Fruit fly (Drosophila melanogaster) whole organism, pupa: ENCODE measurements around the gene CG33689.

Experiments used
- CG13204 ChIP-seq: fragments of 200-800 bp; sonication (Bioruptor generic); optimal IDR thresholded peaks from 2 replicates; lab custom pipeline; 2018; ENCODE audit warnings: missing biosample characterization, mild to moderate bottlenecking, missing genetic modification characterization, moderate library complexity
- CG15710 ChIP-seq: fragments of 200-800 bp; sonication (Bioruptor generic); optimal IDR thresholded peaks from 2 replicates; lab custom pipeline; 2018; ENCODE audit warnings: missing biosample characterization, mild to moderate bottlenecking, missing genetic modification characterization, moderate library complexity
- CG17806 ChIP-seq: fragments of 200-800 bp; sonication (Bioruptor generic); optimal IDR thresholded peaks from 2 replicates; lab custom pipeline; 2018; ENCODE audit warnings: missing biosample characterization, mild to moderate bottlenecking, missing genetic modification characterization, moderate library complexity
- CG9948 ChIP-seq: fragments of 200-800 bp; sonication (Bioruptor generic); optimal IDR thresholded peaks from 2 replicates; lab custom pipeline; 2018; ENCODE audit warnings: missing biosample characterization, mild to moderate bottlenecking, missing genetic modification characterization, moderate library complexity
- Snoo ChIP-seq: fragments of 200-800 bp; sonication (Bioruptor generic); optimal IDR thresholded peaks from 3 replicates; lab custom pipeline; 2017; ENCODE audit warnings: missing biosample characterization, mild to moderate bottlenecking, missing genetic modification characterization, inconsistent platforms

dm6 chr3L:16156788-16157208 lies 43.2 kb upstream of the CG33689 start:
- no peak for TF ChIP-seq CG13204 (GFP tag; lab: Kevin White, UChicago)
- no peak for TF ChIP-seq CG15710 (tag; lab: Kevin White, UChicago)
- TF ChIP-seq CG9948 (tag; lab: Kevin White, UChicago): no peak
- TF ChIP-seq CG17806: no peak
- no peak for TF ChIP-seq Snoo (tag; lab: Kevin White, UChicago)
